Worm (Caenorhabditis elegans): ENCODE results near the gene ZK1127.3.
"Not testable (repeated sequence)": the region's sequence is repeated elsewhere in the genome, so short reads cannot be mapped to it uniquely, and the experiment has no call there.

Gene ZK1127.3

DNA sequence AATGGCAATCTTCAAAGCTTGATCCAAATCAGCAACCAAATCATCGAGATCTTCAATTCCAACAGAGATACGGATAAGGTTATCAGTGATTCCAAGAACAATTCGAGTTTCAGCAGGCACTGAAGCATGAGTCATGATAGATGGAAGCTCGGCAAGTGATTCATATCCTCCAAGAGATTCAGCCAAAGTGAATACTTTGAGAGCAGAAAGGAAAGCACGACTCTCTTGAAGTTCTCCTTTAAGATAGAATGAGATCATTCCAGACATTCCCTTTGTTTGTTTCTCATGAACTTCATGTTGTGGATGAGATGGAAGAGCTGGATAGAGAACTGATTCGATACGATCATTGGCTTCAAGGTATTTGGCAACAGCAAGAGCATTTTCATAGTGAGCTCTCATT lies 1.2 kb downstream of the ZK1127.3 start:
- TF ChIP-seq him-1 (tag; optimal IDR thresholded peaks at IDR 0.05) (no peak), dao-5 (tag; optimal IDR thresholded peaks at IDR 0.05) (no peak), W03F9.2 (tag; optimal IDR thresholded peaks at IDR 0.05) (no peak)

- no peak for TF ChIP-seq W03F9.2 (tag; optimal IDR thresholded peaks at IDR 0.05)
These were observed 2.8 kb downstream of the ZK1127.3 start, which contains the start of gene cth-2 for ce11 chrII:7057860-7058259. Gene cth-2 (minus strand): TSS chrII:7057960.

DNA sequence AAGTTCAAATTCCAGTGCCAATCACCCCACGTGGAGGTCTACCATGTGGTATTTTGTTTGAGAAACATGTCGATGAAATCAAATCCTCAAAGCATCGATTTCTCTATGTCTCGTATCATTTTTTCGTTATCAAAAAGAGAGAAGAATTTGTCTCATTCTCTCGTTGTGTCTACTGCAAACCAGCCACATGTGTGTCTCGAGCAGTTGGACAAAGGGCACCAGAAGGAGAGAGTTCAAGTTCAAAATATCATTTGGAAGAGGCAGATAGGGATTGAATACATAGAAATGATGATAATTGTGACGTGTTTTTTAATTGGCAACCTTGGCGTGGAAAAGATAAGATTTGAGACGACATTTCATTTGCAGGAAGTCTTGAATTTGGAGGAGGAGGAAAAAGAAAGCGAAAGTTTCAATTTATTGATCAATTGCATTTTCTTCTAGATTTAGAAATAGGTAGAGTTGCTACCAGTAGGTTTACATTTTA lies 4.2 kb downstream of the ZK1127.3 start:
- TF ChIP-seq W03F9.2 (tag; optimal IDR thresholded peaks at IDR 0.05) (peak; percentile 21), dao-5 (tag; optimal IDR thresholded peaks at IDR 0.05) (no peak)

- no peak for TF ChIP-seq dao-5 (tag; optimal IDR thresholded peaks at IDR 0.05)
- TF ChIP-seq him-1 (tag; optimal IDR thresholded peaks at IDR 0.05), result no peak
- TF ChIP-seq W03F9.2 (tag; optimal IDR thresholded peaks at IDR 0.05), result no peak
These were observed 5.1 kb downstream of the ZK1127.3 start for ce11 chrII:7060202-7060601.

DNA sequence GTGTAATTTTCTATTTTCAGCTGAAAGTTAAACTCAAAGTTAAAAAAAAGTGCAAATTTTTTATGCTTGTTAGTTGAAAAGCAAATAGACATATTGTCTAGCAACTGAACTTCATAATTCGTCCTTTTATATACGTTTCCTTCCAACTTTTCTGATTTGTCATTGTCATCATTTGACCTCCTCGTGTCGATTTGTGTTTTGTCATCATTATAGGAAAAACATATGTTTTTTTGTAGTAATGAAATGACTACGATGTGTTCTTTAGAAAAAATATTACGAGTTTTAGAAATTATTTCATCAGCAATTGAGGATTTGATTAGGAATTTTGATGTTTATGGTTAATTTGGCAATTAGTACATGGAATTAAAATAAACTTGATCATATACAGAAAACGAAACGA lies 5.7 kb downstream of the ZK1127.3 start:
- no peak for TF ChIP-seq him-1 (tag; optimal IDR thresholded peaks at IDR 0.05)
- no peak for TF ChIP-seq W03F9.2 (tag; optimal IDR thresholded peaks at IDR 0.05)

DNA sequence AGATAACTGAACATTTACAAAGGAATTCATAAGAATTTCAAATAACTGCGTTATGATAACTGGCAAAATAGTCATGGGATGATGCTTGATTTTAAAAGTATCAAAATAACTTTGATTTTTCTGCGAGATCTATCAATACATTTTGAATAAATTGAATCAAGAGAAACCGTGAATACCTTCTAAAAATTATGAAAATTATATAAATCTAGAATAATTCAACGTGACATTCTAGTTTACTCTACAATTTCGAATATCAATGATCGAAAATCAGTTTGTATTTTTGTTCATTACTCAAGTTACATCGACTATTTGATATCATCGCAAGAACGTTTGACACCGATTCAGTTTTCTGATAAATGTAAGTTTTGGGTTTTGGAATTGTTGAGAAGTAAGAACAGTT lies 6.6 kb downstream of the ZK1127.3 start, which contains the start of gene acs-6:
Gene acs-6, plus strand, starts transcription at position 301 of the 400 bp plus-strand sequence.
- no peak for TF ChIP-seq dao-5 (tag; optimal IDR thresholded peaks at IDR 0.05)
- TF ChIP-seq W03F9.2 (tag; optimal IDR thresholded peaks at IDR 0.05), result no peak
- TF ChIP-seq him-1 (tag; optimal IDR thresholded peaks at IDR 0.05), result no peak

DNA sequence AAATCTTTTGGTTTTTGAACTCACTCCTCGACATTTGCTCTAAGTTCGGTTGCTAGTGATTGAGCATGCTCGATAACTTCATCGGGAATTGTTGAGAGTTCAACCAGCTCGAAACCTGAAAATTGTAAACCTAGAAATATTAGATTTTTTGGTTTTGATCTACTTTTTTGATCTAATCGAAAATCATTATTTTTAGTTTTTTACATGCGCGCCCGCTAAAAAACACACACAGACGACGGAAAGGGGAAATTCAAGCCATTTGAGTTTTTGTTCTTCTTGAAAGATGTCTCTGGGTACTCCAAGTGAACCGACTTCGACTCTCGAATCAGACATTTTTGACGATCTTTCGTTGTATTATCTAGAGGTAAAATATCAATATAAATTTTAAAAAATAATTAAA lies 10.3 kb downstream of the ZK1127.3 start, which contains the start of gene nos-2:
Gene nos-2, plus strand, starts transcription at position 228 of the 400 bp plus-strand sequence.
- TF ChIP-seq him-1 (tag; optimal IDR thresholded peaks at IDR 0.05), result no peak
- no peak for TF ChIP-seq dao-5 (tag; optimal IDR thresholded peaks at IDR 0.05)
- TF ChIP-seq W03F9.2 (tag; optimal IDR thresholded peaks at IDR 0.05), result no peak

DNA sequence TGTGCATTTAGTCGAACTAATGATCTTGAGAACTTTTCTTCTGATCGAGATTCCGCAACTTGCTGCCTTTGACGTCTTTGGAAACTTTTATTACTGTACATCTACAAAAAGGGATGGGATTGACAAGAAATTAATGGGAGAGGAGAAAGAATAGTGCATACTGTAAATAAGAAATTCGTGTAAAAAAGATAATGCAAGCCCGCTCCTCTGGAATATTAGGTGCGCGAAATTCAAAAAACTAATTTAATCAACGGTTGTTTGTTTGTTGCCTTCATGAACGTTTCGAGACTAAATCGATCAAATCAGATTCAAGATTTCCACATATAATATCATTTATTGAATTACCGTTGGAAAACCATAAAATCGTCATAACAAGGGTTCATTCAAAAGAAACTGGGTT lies 14.8 kb downstream of the ZK1127.3 start, which contains the start of gene him-14:
Gene him-14, minus strand, starts transcription at position 101 of the 400 bp plus-strand sequence.
- no peak for TF ChIP-seq dao-5 (tag; optimal IDR thresholded peaks at IDR 0.05)
- no peak for TF ChIP-seq him-1 (tag; optimal IDR thresholded peaks at IDR 0.05)

ce11 chrII:7070434-7070833 lies 15.3 kb downstream of the ZK1127.3 start:
- no peak for TF ChIP-seq W03F9.2 (tag; optimal IDR thresholded peaks at IDR 0.05)
- TF ChIP-seq dao-5 (tag; optimal IDR thresholded peaks at IDR 0.05), result no peak
- no peak for TF ChIP-seq him-1 (tag; optimal IDR thresholded peaks at IDR 0.05)

- TF ChIP-seq him-1 (tag; optimal IDR thresholded peaks at IDR 0.05) (no peak), dao-5 (tag; optimal IDR thresholded peaks at IDR 0.05) (no peak), W03F9.2 (tag; optimal IDR thresholded peaks at IDR 0.05) (no peak)
These were observed 17.2 kb downstream of the ZK1127.3 start, which contains the start of gene kars-1 for ce11 chrII:7072315-7072589. Gene kars-1 (minus strand): TSS chrII:7072415.

ce11 chrII:7072590-7073536 lies 17.8 kb downstream of the ZK1127.3 start:
- peak; percentile 58 for TF ChIP-seq W03F9.2 (tag; optimal IDR thresholded peaks at IDR 0.05)
- TF ChIP-seq dao-5 (tag; optimal IDR thresholded peaks at IDR 0.05), result no peak
- peak; percentile 11 for TF ChIP-seq him-1 (tag; optimal IDR thresholded peaks at IDR 0.05)

DNA sequence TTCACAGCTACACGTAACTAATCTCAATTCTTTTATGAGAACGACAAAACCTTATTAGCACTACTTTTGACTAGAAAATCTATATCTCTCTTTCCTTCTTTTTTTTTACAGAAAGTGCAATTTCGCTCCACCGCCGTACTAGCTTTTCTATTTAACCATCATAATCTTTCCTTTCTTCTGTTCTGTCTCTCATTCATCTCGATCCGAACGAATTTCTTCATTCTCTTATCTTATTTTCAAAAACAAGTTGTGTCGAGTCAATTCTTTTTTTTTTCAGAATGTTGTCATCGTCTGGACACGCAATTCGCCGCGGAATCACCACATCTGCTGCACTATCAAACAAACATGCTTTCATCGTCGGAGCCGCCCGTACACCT lies 18.4 kb downstream of the ZK1127.3 start, which contains the start of gene kat-1:
Gene kat-1, plus strand, starts transcription at position 278 of the 377 bp plus-strand sequence.
- TF ChIP-seq him-1 (tag; optimal IDR thresholded peaks at IDR 0.05) (no peak), dao-5 (tag; optimal IDR thresholded peaks at IDR 0.05) (no peak), W03F9.2 (tag; optimal IDR thresholded peaks at IDR 0.05) (no peak)

DNA sequence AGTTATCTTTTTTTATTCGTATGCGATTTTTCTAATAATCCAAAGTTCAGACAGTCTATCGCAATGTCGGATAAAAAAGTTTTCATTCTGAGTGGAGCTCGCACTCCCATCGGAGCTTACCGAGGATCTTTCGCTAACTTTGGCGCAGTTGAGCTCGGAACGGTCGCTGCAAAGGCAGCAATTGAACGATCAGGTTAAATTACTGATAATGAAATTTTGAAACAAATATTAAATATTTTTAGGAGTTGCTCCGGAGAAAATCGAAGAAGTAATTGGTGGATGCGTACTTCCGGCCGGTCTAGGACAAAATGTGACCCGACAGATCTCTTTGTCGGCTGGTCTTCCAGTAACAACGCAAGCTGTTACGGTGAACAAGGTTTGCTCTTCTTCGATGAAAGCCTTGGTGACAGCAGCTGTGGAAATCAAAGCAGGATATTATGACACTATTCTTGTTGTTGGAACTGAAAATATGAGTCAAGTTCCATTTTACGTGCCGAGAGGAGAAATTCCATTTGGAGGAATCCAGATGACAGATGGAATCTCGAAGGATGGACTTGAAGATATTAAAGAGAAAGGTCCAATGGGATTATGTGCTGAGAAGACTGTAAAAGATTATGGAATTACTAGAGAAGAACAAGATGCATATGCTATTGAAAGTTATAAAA lies 20.6 kb downstream of the ZK1127.3 start, which contains the start of gene T02G5.7:
Gene T02G5.7, plus strand, starts transcription at position 51 of the 665 bp plus-strand sequence.
- TF ChIP-seq W03F9.2 (tag; optimal IDR thresholded peaks at IDR 0.05) (no peak), him-1 (tag; optimal IDR thresholded peaks at IDR 0.05) (no peak), dao-5 (tag; optimal IDR thresholded peaks at IDR 0.05) (no peak)

- TF ChIP-seq him-1, W03F9.2, dao-5 (tag; optimal IDR thresholded peaks at IDR 0.05): not testable (repeated sequence)
These were observed 28.9 kb downstream of the ZK1127.3 start, which contains the start of the genes T02G5.14 and T02G5.15 for ce11 chrII:7084021-7084420. Gene T02G5.14 (plus strand): TSS chrII:7084321. Gene T02G5.15 (plus strand): TSS chrII:7084321.
